2 fruit fly cellular contexts compared by ENCODE assay signal in the genomic region with DNA sequence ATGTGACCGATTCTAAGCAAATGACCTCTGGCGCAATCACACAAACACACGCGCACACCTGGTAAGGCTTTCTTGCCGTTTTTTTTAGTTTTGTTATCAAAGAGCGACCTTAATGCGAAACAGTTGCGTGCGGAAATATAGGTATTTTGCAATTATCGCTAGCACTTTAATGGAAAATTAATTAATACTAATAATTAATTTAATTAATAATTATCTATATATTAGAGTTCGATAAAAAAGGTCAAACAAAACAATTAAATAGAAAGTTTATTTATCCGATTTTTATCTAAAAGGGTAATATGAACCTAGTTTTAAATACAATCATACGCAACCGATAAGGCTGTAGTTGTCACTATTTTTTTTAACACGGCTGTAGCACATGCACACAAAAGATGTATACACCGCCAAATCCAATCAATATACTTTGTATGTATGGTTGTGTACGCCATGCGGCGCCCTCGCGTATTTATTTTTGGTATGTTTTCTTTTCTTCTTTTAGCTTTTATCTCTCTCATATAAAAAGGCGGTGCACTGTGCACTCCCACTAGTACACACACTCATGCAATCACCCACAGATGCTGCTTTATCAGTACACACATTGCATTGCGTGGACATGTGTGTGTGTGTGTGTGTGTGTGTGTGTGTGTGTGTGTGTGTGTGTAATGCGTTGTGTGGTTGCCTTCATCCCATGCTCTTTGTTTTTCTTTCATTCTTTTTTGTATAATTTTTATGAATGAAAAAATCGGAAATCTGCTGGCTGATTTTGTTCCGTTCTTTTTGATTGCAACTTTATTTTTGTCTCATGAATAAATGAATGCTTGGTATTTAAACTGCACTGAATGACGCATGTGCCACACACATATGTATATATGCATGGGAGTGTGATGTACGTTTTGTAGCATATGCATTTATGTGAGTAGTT.
TF ChIP-seq lines count a peak whose summit lies in the region.

No protein-coding gene starts in this region.

TF ChIP-seq in whole organism, embryonic, 481 proteins besides CTCF, POLR2A, EP300 and RAD21 (continued from another document and continues in another):
- TF ChIP-seq lola (GFP tag; optimal IDR thresholded peaks at IDR 0.05; lab: Kevin White, UChicago) = peak in 1 of 3 experiments; percentile 65
- no peak for TF ChIP-seq pfk (GFP tag; optimal IDR thresholded peaks at IDR 0.05; lab: Kevin White, UChicago)
- TF ChIP-seq CG33557 (GFP tag; optimal IDR thresholded peaks at IDR 0.05; lab: Kevin White, UChicago) = no peak
- no peak for TF ChIP-seq Dip3 (GFP tag; optimal IDR thresholded peaks at IDR 0.05; lab: Kevin White, UChicago)
- peak; percentile 40 for TF ChIP-seq CG15696 (tag; optimal IDR thresholded peaks at IDR 0.05; lab: Kevin White, UChicago)
- TF ChIP-seq ind (GFP tag; optimal IDR thresholded peaks at IDR 0.05; lab: Kevin White, UChicago) = peak; percentile 37
- no peak for TF ChIP-seq YL-1 (GFP tag; optimal IDR thresholded peaks at IDR 0.05; lab: Kevin White, UChicago)
- TF ChIP-seq HmgD (GFP tag; optimal IDR thresholded peaks at IDR 0.05; lab: Kevin White, UChicago) = no peak
- TF ChIP-seq CG4707 (GFP tag; optimal IDR thresholded peaks at IDR 0.05; lab: Kevin White, UChicago) = no peak
- TF ChIP-seq Fer1 (GFP tag; optimal IDR thresholded peaks at IDR 0.05; lab: Kevin White, UChicago) = peak; percentile 60
- TF ChIP-seq CG2199 (GFP tag; IDR thresholded peaks at IDR 0.05; lab: Robert Waterston, UW) = peak; percentile 65; the same call in 1 of the 3 replicates
- TF ChIP-seq Tbp (GFP tag; optimal IDR thresholded peaks at IDR 0.05; lab: Kevin White, UChicago) = no peak
- TF ChIP-seq ap (GFP tag; IDR thresholded peaks at IDR 0.05; lab: Robert Waterston, UW) = no peak
- peak; percentile 25 for TF ChIP-seq Vsx1 (GFP tag; optimal IDR thresholded peaks at IDR 0.05; lab: Kevin White, UChicago)
- no peak for TF ChIP-seq dan (GFP tag; IDR thresholded peaks at IDR 0.05; lab: Robert Waterston, UW)
- peak; percentile 74 for TF ChIP-seq CG8388 (GFP tag; optimal IDR thresholded peaks at IDR 0.05; lab: Kevin White, UChicago)
- no peak for TF ChIP-seq ase (GFP tag; IDR thresholded peaks at IDR 0.05; lab: Robert Waterston, UW)
- TF ChIP-seq sima (GFP tag; optimal IDR thresholded peaks at IDR 0.05; lab: Kevin White, UChicago) = no peak
- no peak for TF ChIP-seq CG18011 (GFP tag; optimal IDR thresholded peaks at IDR 0.05; lab: Kevin White, UChicago)
- TF ChIP-seq twi (tag; optimal IDR thresholded peaks at IDR 0.05; lab: Kevin White, UChicago) = peak; percentile 42
- TF ChIP-seq CG17359 (tag; optimal IDR thresholded peaks at IDR 0.05; lab: Kevin White, UChicago) = peak; percentile 70
- no peak for TF ChIP-seq disco-r (GFP tag; optimal IDR thresholded peaks at IDR 0.05; lab: Kevin White, UChicago)
- TF ChIP-seq CG1792 (GFP tag; optimal IDR thresholded peaks at IDR 0.05; lab: Kevin White, UChicago) = no peak
- TF ChIP-seq CG2120 (GFP tag; optimal IDR thresholded peaks at IDR 0.05; lab: Kevin White, UChicago) = peak; percentile 15
- TF ChIP-seq ara (GFP tag; IDR thresholded peaks at IDR 0.05; lab: Robert Waterston, UW) = no peak
- no peak for TF ChIP-seq CG3726 (GFP tag; IDR thresholded peaks at IDR 0.05; lab: Robert Waterston, UW)
- no peak for TF ChIP-seq Lpt (GFP tag; optimal IDR thresholded peaks at IDR 0.05; lab: Kevin White, UChicago)
- no peak for TF ChIP-seq so (GFP tag; IDR thresholded peaks at IDR 0.05; lab: Robert Waterston, UW)
- peak; percentile 69 for TF ChIP-seq fd96Cb (tag; optimal IDR thresholded peaks at IDR 0.05; lab: Kevin White, UChicago)
- TF ChIP-seq CG18262 (tag; optimal IDR thresholded peaks at IDR 0.05; lab: Kevin White, UChicago) = peak; percentile 86
- TF ChIP-seq CG10274 (GFP tag; optimal IDR thresholded peaks at IDR 0.05; lab: Kevin White, UChicago) = no peak
- TF ChIP-seq NfI (GFP tag; optimal IDR thresholded peaks at IDR 0.05; lab: Kevin White, UChicago) = peak; percentile 31
- no peak for TF ChIP-seq rib (GFP tag; IDR thresholded peaks at IDR 0.05; lab: Robert Waterston, UW)
- peak; percentile 25 for TF ChIP-seq CG6683 (GFP tag; optimal IDR thresholded peaks at IDR 0.05; lab: Kevin White, UChicago)
- peak; percentile 87 for TF ChIP-seq CG17361 (GFP tag; IDR thresholded peaks at IDR 0.05; lab: Robert Waterston, UW)
- TF ChIP-seq her (GFP tag; optimal IDR thresholded peaks at IDR 0.05; lab: Kevin White, UChicago) = no peak
- no peak for TF ChIP-seq Sry-δ (GFP tag; optimal IDR thresholded peaks at IDR 0.05; lab: Kevin White, UChicago)
- TF ChIP-seq fd64A (GFP tag; optimal IDR thresholded peaks at IDR 0.05; lab: Kevin White, UChicago) = no peak
- TF ChIP-seq CG5953 (GFP tag; IDR thresholded peaks at IDR 0.05; lab: Robert Waterston, UW) = no peak
- TF ChIP-seq CG9727 (GFP tag; optimal IDR thresholded peaks at IDR 0.05; lab: Kevin White, UChicago) = peak; percentile 61
- TF ChIP-seq Bgb (GFP tag; IDR thresholded peaks at IDR 0.05; lab: Robert Waterston, UW; ENCODE audit: partially characterized antibody) = no peak
- no peak for TF ChIP-seq insv (GFP tag; optimal IDR thresholded peaks at IDR 0.05; lab: Kevin White, UChicago)
- no peak for TF ChIP-seq CG6272 (GFP tag; IDR thresholded peaks at IDR 0.05; lab: Robert Waterston, UW)
- TF ChIP-seq ftz-f1 (GFP tag; optimal IDR thresholded peaks at IDR 0.05; lab: Kevin White, UChicago) = no peak
- peak; percentile 58 for TF ChIP-seq CG13296 (GFP tag; optimal IDR thresholded peaks at IDR 0.05; lab: Kevin White, UChicago)
- TF ChIP-seq Meics (GFP tag; optimal IDR thresholded peaks at IDR 0.05; lab: Kevin White, UChicago) = peak; percentile 69
- TF ChIP-seq Hr78 (GFP tag; optimal IDR thresholded peaks at IDR 0.05; lab: Kevin White, UChicago) = peak in 1 of 2 experiments; percentile 91
- no peak for TF ChIP-seq TFAM (GFP tag; optimal IDR thresholded peaks at IDR 0.05; lab: Kevin White, UChicago)
- no peak for TF ChIP-seq dimm (GFP tag; IDR thresholded peaks at IDR 0.05; lab: Robert Waterston, UW)
- TF ChIP-seq kay (GFP tag; optimal IDR thresholded peaks at IDR 0.05; lab: Kevin White, UChicago) = no peak
- TF ChIP-seq CG15479 (GFP tag; optimal IDR thresholded peaks at IDR 0.05; lab: Kevin White, UChicago) = peak; percentile 48
- no peak for TF ChIP-seq Sin3A (optimal IDR thresholded peaks at IDR 0.05; lab: Kevin White, UChicago)
- TF ChIP-seq CG10462 (GFP tag; optimal IDR thresholded peaks at IDR 0.05; lab: Kevin White, UChicago) = peak; percentile 41
- no peak for TF ChIP-seq D19B (GFP tag; optimal IDR thresholded peaks at IDR 0.05; lab: Kevin White, UChicago)
- TF ChIP-seq inv (GFP tag; IDR thresholded peaks at IDR 0.05; lab: Robert Waterston, UW; ENCODE audit: partially characterized antibody) = no peak
- TF ChIP-seq CG14050 (GFP tag; IDR thresholded peaks at IDR 0.05; lab: Robert Waterston, UW) = peak; percentile 36; the same call in 1 of the 3 replicates
- peak; percentile 16 for TF ChIP-seq CG2202 (tag; optimal IDR thresholded peaks at IDR 0.05; lab: Kevin White, UChicago)
- peak; percentile 83 for TF ChIP-seq Sox102F (GFP tag; optimal IDR thresholded peaks at IDR 0.05; lab: Kevin White, UChicago)
- peak; percentile 24 for TF ChIP-seq tin (GFP tag; optimal IDR thresholded peaks at IDR 0.05; lab: Kevin White, UChicago)
- TF ChIP-seq Poxn (GFP tag; IDR thresholded peaks at IDR 0.05; lab: Robert Waterston, UW) = no peak
- TF ChIP-seq CG30431 (GFP tag; optimal IDR thresholded peaks at IDR 0.05; lab: Kevin White, UChicago) = no peak
- TF ChIP-seq CG8281 (tag; optimal IDR thresholded peaks at IDR 0.05; lab: Kevin White, UChicago) = peak; percentile 47

TF ChIP-seq in whole organism, prepupa, 60 proteins besides CTCF, POLR2A, EP300 and RAD21 (continued from another document):
- peak; percentile 53 for TF ChIP-seq Met (GFP tag; optimal IDR thresholded peaks at IDR 0.05; lab: Kevin White, UChicago)
